Worm (Caenorhabditis elegans) whole organism, L1 larva: Measurements from ENCODE around the gene Y116A8C.25.

ENCODE experiments used
- C16A3.4 ChIP-seq: fragments of 150-350 bp; optimal IDR thresholded peaks from 2 replicates; lab custom pipeline; 2014; ENCODE audit warnings: missing biosample characterization, missing genetic modification characterization
- Y116A8C.19 ChIP-seq: sonication (generic microtip); optimal IDR thresholded peaks from 2 replicates; lab custom pipeline; 2016; ENCODE audit warnings: missing compliant biosample characterization, missing genetic modification characterization, borderline replicate concordance
- ama-1 ChIP-seq: fragments of 150-350 bp; optimal IDR thresholded peaks from 2 replicates; lab custom pipeline; 2014
- ceh-8 ChIP-seq: fragments of 200-800 bp; sonication (Bioruptor generic); optimal IDR thresholded peaks from 2 replicates; lab custom pipeline; 2018; ENCODE audit warnings: mild to moderate bottlenecking, missing genetic modification characterization, moderate library complexity, missing compliant biosample characterization
- ceh-88 ChIP-seq: fragments of 200-800 bp; sonication (Bioruptor generic); IDR thresholded peaks from 2 replicates; pipeline ENCODE4 v1.3.6; 2022; ENCODE audit warnings: missing genetic modification characterization, missing compliant biosample characterization
- ceh-90 ChIP-seq: sonication (generic microtip); optimal IDR thresholded peaks from 2 replicates; lab custom pipeline; 2016; ENCODE audit warnings: missing genetic modification characterization, missing compliant biosample characterization
- ces-1 ChIP-seq: fragments of 150-350 bp; optimal IDR thresholded peaks from 2 replicates; lab custom pipeline; 2014; ENCODE audit warnings: missing biosample characterization, missing genetic modification reagents, missing genetic modification characterization
- dsc-1 ChIP-seq: sonication (generic microtip); optimal IDR thresholded peaks from 2 replicates; lab custom pipeline; 2016; ENCODE audit warnings: mild to moderate bottlenecking, missing genetic modification characterization, missing compliant biosample characterization
- efl-1 ChIP-seq, 4 experiments: fragments of 150-350 bp; optimal IDR thresholded peaks in 3 of 4; peaks in 1 of 4; 1 replicate in 1 of 4; 2 replicates in 3 of 4; lab custom pipeline; 2014; ENCODE audit warnings: missing biosample characterization in 2 of 4, missing genetic modification characterization in 2 of 4, missing genetic modification reagents in 2 of 4
- efl-3 ChIP-seq: fragments of 200-800 bp; sonication (Bioruptor generic); optimal IDR thresholded peaks from 2 replicates; lab custom pipeline; 2018; ENCODE audit warnings: mild to moderate bottlenecking, missing genetic modification characterization, missing compliant biosample characterization
- egl-27 ChIP-seq, 2 experiments: fragments of 150-350 bp in 1 of 2; sonication (generic microtip); optimal IDR thresholded peaks; 3 replicates each; lab custom pipeline; 2017 to 2018; ENCODE audit warnings: missing biosample characterization in 2 of 2, missing genetic modification characterization in 2 of 2, missing genetic modification reagents in 2 of 2
- elt-2 ChIP-seq: sonication (generic microtip); optimal IDR thresholded peaks from 2 replicates; lab custom pipeline; 2016; ENCODE audit warnings: missing genetic modification characterization, mild to moderate bottlenecking, inconsistent platforms, missing compliant biosample characterization, missing genetic modification reagents
- fkh-4 ChIP-seq: sonication (generic microtip); optimal IDR thresholded peaks from 2 replicates; lab custom pipeline; 2016; ENCODE audit warnings: missing compliant biosample characterization, missing genetic modification characterization, borderline replicate concordance
- fkh-8 ChIP-seq: sonication (generic microtip); optimal IDR thresholded peaks from 2 replicates; lab custom pipeline; 2016; ENCODE audit warnings: mild to moderate bottlenecking, missing genetic modification characterization, missing compliant biosample characterization
- fos-1 ChIP-seq: fragments of 150-350 bp; optimal IDR thresholded peaks from 2 replicates; lab custom pipeline; 2014; ENCODE audit warnings: missing biosample characterization, missing genetic modification characterization
- hlh-17 ChIP-seq: fragments of 200-800 bp; sonication (Bioruptor generic); optimal IDR thresholded peaks from 2 replicates; lab custom pipeline; 2018; ENCODE audit warnings: missing genetic modification characterization, mild to moderate bottlenecking, missing compliant biosample characterization, moderate library complexity, borderline replicate concordance
- hlh-4 ChIP-seq: sonication (generic microtip); optimal IDR thresholded peaks from 2 replicates; lab custom pipeline; 2016; ENCODE audit warnings: mild to moderate bottlenecking, missing genetic modification characterization, missing compliant biosample characterization
- hpl-2 ChIP-seq: fragments of 150-350 bp; optimal IDR thresholded peaks from 2 replicates; lab custom pipeline; 2014; ENCODE audit warnings: missing biosample characterization, missing genetic modification reagents, missing genetic modification characterization
- lin-13 ChIP-seq: fragments of 150-350 bp; optimal IDR thresholded peaks from 2 replicates; lab custom pipeline; 2014; ENCODE audit warnings: missing biosample characterization, missing genetic modification reagents, missing genetic modification characterization
- lin-35 ChIP-seq, 2 experiments: fragments of 150-350 bp; optimal IDR thresholded peaks; 2 replicates each; lab custom pipeline; 2014; ENCODE audit warnings: missing biosample characterization in 2 of 2, missing genetic modification characterization in 2 of 2, missing genetic modification reagents in 2 of 2
- lin-39 ChIP-seq: fragments of 150-350 bp; optimal IDR thresholded peaks from 2 replicates; lab custom pipeline; 2014; ENCODE audit warnings: missing biosample characterization, missing genetic modification reagents, missing genetic modification characterization
- mep-1 ChIP-seq: fragments of 150-350 bp; optimal IDR thresholded peaks from 2 replicates; lab custom pipeline; 2014; ENCODE audit warnings: missing biosample characterization, missing genetic modification characterization
- nhr-12 ChIP-seq: sonication (generic microtip); optimal IDR thresholded peaks from 2 replicates; lab custom pipeline; 2017; ENCODE audit warnings: missing biosample characterization, missing genetic modification characterization
- nhr-237 ChIP-seq: fragments of 150-350 bp; optimal IDR thresholded peaks from 2 replicates; lab custom pipeline; 2014; ENCODE audit warnings: missing biosample characterization, missing genetic modification characterization
- nhr-28 ChIP-seq: fragments of 150-350 bp; optimal IDR thresholded peaks from 2 replicates; lab custom pipeline; 2014; ENCODE audit warnings: missing biosample characterization, missing genetic modification characterization
- nhr-47 ChIP-seq: sonication (generic microtip); optimal IDR thresholded peaks from 2 replicates; lab custom pipeline; 2016; ENCODE audit warnings: mild to moderate bottlenecking, missing genetic modification characterization, moderate library complexity, missing compliant biosample characterization
- nhr-76 ChIP-seq: sonication (generic microtip); optimal IDR thresholded peaks from 2 replicates; lab custom pipeline; 2017; ENCODE audit warnings: missing biosample characterization, missing genetic modification characterization
- nhr-77 ChIP-seq: fragments of 150-350 bp; optimal IDR thresholded peaks from 2 replicates; lab custom pipeline; 2014; ENCODE audit warnings: missing biosample characterization, missing genetic modification characterization
- pag-3 ChIP-seq: sonication (generic microtip); optimal IDR thresholded peaks from 2 replicates; lab custom pipeline; 2017; ENCODE audit warnings: missing genetic modification characterization, mild to moderate bottlenecking, missing compliant biosample characterization, antibody characterized with exemption, borderline replicate concordance; ENCODE audit not compliant: insufficient read depth
- pax-3 ChIP-seq: fragments of 200-800 bp; sonication (Bioruptor generic); optimal IDR thresholded peaks from 2 replicates; lab custom pipeline; 2018; ENCODE audit warnings: mild to moderate bottlenecking, missing genetic modification characterization, moderate library complexity, missing compliant biosample characterization
- rnt-1 ChIP-seq: sonication (generic microtip); optimal IDR thresholded peaks from 2 replicates; lab custom pipeline; 2016; ENCODE audit warnings: mild to moderate bottlenecking, missing genetic modification characterization, moderate library complexity, missing compliant biosample characterization
- skn-1 ChIP-seq: fragments of 150-350 bp; optimal IDR thresholded peaks from 2 replicates; lab custom pipeline; 2014; ENCODE audit warnings: missing biosample characterization, missing genetic modification characterization
- snpc-4 ChIP-seq: fragments of 150-350 bp; optimal IDR thresholded peaks from 2 replicates; lab custom pipeline; 2014; ENCODE audit warnings: missing biosample characterization, missing genetic modification characterization
- snu-23 ChIP-seq: sonication (generic microtip); optimal IDR thresholded peaks from 2 replicates; lab custom pipeline; 2016; ENCODE audit warnings: missing genetic modification characterization, missing compliant biosample characterization
- sox-4 ChIP-seq: sonication (generic microtip); optimal IDR thresholded peaks from 2 replicates; lab custom pipeline; 2016; ENCODE audit warnings: missing genetic modification characterization, missing compliant biosample characterization
- sptf-1 ChIP-seq: fragments of 150-350 bp; optimal IDR thresholded peaks from 2 replicates; lab custom pipeline; 2014; ENCODE audit warnings: missing biosample characterization, missing genetic modification characterization
- tbx-2 ChIP-seq: sonication (generic microtip); optimal IDR thresholded peaks from 2 replicates; lab custom pipeline; 2016; ENCODE audit warnings: missing genetic modification characterization, missing compliant biosample characterization
- tlp-1 ChIP-seq: fragments of 150-350 bp; optimal IDR thresholded peaks from 2 replicates; lab custom pipeline; 2014; ENCODE audit warnings: missing biosample characterization, missing genetic modification characterization
- unc-30 ChIP-seq: sonication (generic microtip); optimal IDR thresholded peaks from 2 replicates; lab custom pipeline; 2017; ENCODE audit warnings: missing biosample characterization, missing genetic modification characterization
- unc-86 ChIP-seq: sonication (generic microtip); optimal IDR thresholded peaks from 2 replicates; lab custom pipeline; 2016; ENCODE audit warnings: missing genetic modification characterization, missing compliant biosample characterization
- unc-98 ChIP-seq: fragments of 200-800 bp; sonication (Bioruptor generic); IDR thresholded peaks from 2 replicates; pipeline ENCODE4 v1.3.6; 2022; ENCODE audit warnings: missing genetic modification characterization, missing compliant biosample characterization
- vab-15 ChIP-seq: sonication (generic microtip); optimal IDR thresholded peaks from 2 replicates; lab custom pipeline; 2017; ENCODE audit warnings: missing genotype, mild to moderate bottlenecking, missing genetic modification characterization, missing compliant biosample characterization
- zag-1 ChIP-seq: fragments of 150-350 bp; optimal IDR thresholded peaks from 2 replicates; lab custom pipeline; 2014; ENCODE audit warnings: missing biosample characterization, missing genetic modification characterization
- ztf-11 ChIP-seq, 2 experiments: sonication (generic microtip); optimal IDR thresholded peaks; 2 replicates each; lab custom pipeline; 2016 to 2017; ENCODE audit warnings: missing genetic modification characterization in 2 of 2, missing biosample characterization in 1 of 2, missing compliant biosample characterization in 1 of 2
- ztf-4 ChIP-seq: fragments of 150-350 bp; optimal IDR thresholded peaks from 2 replicates; lab custom pipeline; 2014; ENCODE audit warnings: missing biosample characterization, missing genetic modification characterization

The Y116A8C.25 gene

DNA sequence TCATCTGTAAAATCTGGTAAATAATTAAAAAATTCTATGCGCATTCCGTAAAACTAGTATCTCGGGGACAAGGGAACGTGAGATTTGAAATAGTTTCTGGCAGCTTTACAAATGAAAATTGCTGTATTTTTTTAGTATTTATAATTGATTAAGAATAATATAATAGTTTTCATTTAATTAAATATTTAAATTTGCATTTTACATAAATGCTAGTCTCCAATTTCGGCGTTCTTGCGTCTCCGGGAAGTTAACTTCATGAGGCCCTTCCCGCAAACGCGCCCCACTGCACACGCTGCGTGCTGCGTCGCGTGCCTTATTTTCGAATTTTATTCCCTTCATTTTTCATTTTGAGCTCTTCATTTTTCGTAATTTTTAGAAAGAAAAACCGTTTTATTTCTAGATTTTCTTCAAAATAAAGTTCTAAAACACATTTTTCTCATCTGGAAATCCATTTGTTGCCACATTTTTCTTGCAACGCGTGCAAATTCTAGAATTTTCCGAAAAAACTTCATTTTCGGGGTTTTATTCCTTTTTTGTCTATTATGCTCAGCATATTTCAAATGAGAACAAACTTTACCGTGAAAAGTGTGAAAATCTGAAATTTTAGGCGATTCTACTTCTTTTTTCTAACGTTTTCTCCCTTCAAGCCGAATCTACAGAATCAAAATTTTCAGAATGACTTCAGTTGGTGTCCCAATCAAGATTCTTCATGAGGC is 9.0 kb upstream of the Y116A8C.25 start, which contains the start of the genes snx-13 and snr-1 (continued):
- TF ChIP-seq ceh-8 (GFP tag; lab: Kevin White, UChicago), result peak; percentile 52
- TF ChIP-seq fkh-4 (tag; lab: Kevin White, UChicago), result peak; percentile 68
- TF ChIP-seq pax-3 (tag; lab: Kevin White, UChicago), result peak; percentile 96
- TF ChIP-seq C16A3.4 (tag; lab: Kevin White, UChicago), result peak; percentile 84
- peak; percentile 73 to 85 for TF ChIP-seq lin-35 (GFP tag; optimal IDR thresholded peaks at IDR 0.05; lab: Kevin White, UChicago)
- peak; percentile 77 for TF ChIP-seq unc-86 (tag; lab: Kevin White, UChicago)
- TF ChIP-seq rnt-1 (tag; lab: Kevin White, UChicago), result peak; percentile 89
- no peak for TF ChIP-seq nhr-76 (tag; lab: Kevin White, UChicago)
- TF ChIP-seq Y116A8C.19, result no peak
- TF ChIP-seq nhr-47, result peak; percentile 90
- no peak for TF ChIP-seq ama-1 (lab: Kevin White, UChicago)
- no peak for TF ChIP-seq hlh-17 (GFP tag; lab: Kevin White, UChicago)
- peak; percentile 62 for TF ChIP-seq dsc-1 (tag; lab: Kevin White, UChicago)
- TF ChIP-seq sptf-1 (tag; lab: Kevin White, UChicago), result no peak
- TF ChIP-seq mep-1 (tag; lab: Kevin White, UChicago), result peak; percentile 80
- no peak for TF ChIP-seq tlp-1 (tag; lab: Kevin White, UChicago)
- peak; percentile 14 for TF ChIP-seq ces-1
- TF ChIP-seq elt-2 (tag; lab: Kevin White, UChicago), result peak; percentile 58
- TF ChIP-seq unc-98 (GFP tag; lab: Robert Waterston, UW), result peak; percentile 98
- peak; percentile 75 to 77 for TF ChIP-seq efl-1 (optimal IDR thresholded peaks at IDR 0.05; lab: Kevin White, UChicago)
- peak; percentile 64 to 94 for TF ChIP-seq efl-1 (GFP tag; optimal IDR thresholded peaks at IDR 0.05 in 1 of 2; lab: Kevin White, UChicago)
- TF ChIP-seq sox-4, result peak; percentile 58
- peak; percentile 42 for TF ChIP-seq skn-1 (tag; lab: Kevin White, UChicago)
- no peak for TF ChIP-seq nhr-237
- no peak for TF ChIP-seq egl-27 (tag; optimal IDR thresholded peaks at IDR 0.05; lab: Kevin White, UChicago)
- no peak for TF ChIP-seq nhr-12
- peak; percentile 95 for TF ChIP-seq vab-15
- peak; percentile 96 for TF ChIP-seq fkh-8 (tag; lab: Kevin White, UChicago)
- no peak for TF ChIP-seq hlh-4 (tag; lab: Kevin White, UChicago)
- TF ChIP-seq unc-30, result no peak
- peak; percentile 41 for TF ChIP-seq ztf-4 (tag; lab: Kevin White, UChicago)
- peak; percentile 2 for TF ChIP-seq snpc-4 (tag; lab: Kevin White, UChicago)
- no peak for TF ChIP-seq nhr-28 (tag; lab: Kevin White, UChicago)
- no peak for TF ChIP-seq pag-3 (tag; lab: Kevin White, UChicago)
- no peak for TF ChIP-seq zag-1 (tag; lab: Kevin White, UChicago)
- peak; percentile 87 for TF ChIP-seq ceh-88
- peak; percentile 13 for TF ChIP-seq nhr-77 (tag; lab: Kevin White, UChicago)
- TF ChIP-seq ceh-90 (tag; lab: Kevin White, UChicago), result peak; percentile 71
- TF ChIP-seq lin-39 (tag; lab: Kevin White, UChicago), result no peak
- no peak for TF ChIP-seq hpl-2 (GFP tag; lab: Kevin White, UChicago)
- peak; percentile 87 for TF ChIP-seq snu-23 (GFP tag; lab: Kevin White, UChicago)
- TF ChIP-seq tbx-2 (tag; lab: Kevin White, UChicago), result peak; percentile 84
- TF ChIP-seq lin-13, result peak; percentile 55
- TF ChIP-seq fos-1 (tag; lab: Kevin White, UChicago), result peak; percentile 61
- peak in 1 of 2 experiments; percentile 79 for TF ChIP-seq ztf-11 (tag; optimal IDR thresholded peaks at IDR 0.05; lab: Kevin White, UChicago)
- no peak for TF ChIP-seq efl-3 (GFP tag; lab: Kevin White, UChicago)
